Fruit fly (Drosophila melanogaster): ENCODE data around the gene CG33995.

CG33995 gene

dm6 chr2L:5072357-5072756 is 29.3 kb downstream of the CG33995 start:
- TF ChIP-seq Abd-B (GFP tag; optimal IDR thresholded peaks at IDR 0.05) = no peak
- no peak for TF ChIP-seq tai (GFP tag; optimal IDR thresholded peaks at IDR 0.05)
- TF ChIP-seq pan (optimal IDR thresholded peaks at IDR 0.05) = no peak
- TF ChIP-seq lola (GFP tag; optimal IDR thresholded peaks at IDR 0.05) = no peak
- no peak for TF ChIP-seq foxo (GFP tag; optimal IDR thresholded peaks at IDR 0.05)
- no peak for TF ChIP-seq sage (GFP tag; optimal IDR thresholded peaks at IDR 0.05)
- TF ChIP-seq h (GFP tag; optimal IDR thresholded peaks at IDR 0.05) = no peak
- no peak for TF ChIP-seq Sp1 (GFP tag; optimal IDR thresholded peaks at IDR 0.05)
- TF ChIP-seq psq (GFP tag; optimal IDR thresholded peaks at IDR 0.05) = no peak

dm6 chr2L:5079200-5079599 is 36.1 kb downstream of the CG33995 start:
- TF ChIP-seq N (GFP tag; optimal IDR thresholded peaks at IDR 0.05) (no peak), Hr83 (GFP tag; optimal IDR thresholded peaks at IDR 0.05; ENCODE audit: poor library complexity, severe bottlenecking) (no peak), jim (GFP tag; optimal IDR thresholded peaks at IDR 0.05) (no peak), br (GFP tag; optimal IDR thresholded peaks at IDR 0.05) (no peak), usp (GFP tag; optimal IDR thresholded peaks at IDR 0.05) (no peak), GATAd (GFP tag; optimal IDR thresholded peaks at IDR 0.05) (no peak), lola (GFP tag; optimal IDR thresholded peaks at IDR 0.05) (no peak), Abd-B (GFP tag; optimal IDR thresholded peaks at IDR 0.05) (no peak), sv (GFP tag; optimal IDR thresholded peaks at IDR 0.05) (no peak), fru (GFP tag; optimal IDR thresholded peaks at IDR 0.05) (no peak), woc (GFP tag; optimal IDR thresholded peaks at IDR 0.05) (no peak), foxo (GFP tag; optimal IDR thresholded peaks at IDR 0.05) (no peak), Jra (GFP tag; optimal IDR thresholded peaks at IDR 0.05) (no peak)

dm6 chr2L:5080225-5080867 is 37.3 kb downstream of the CG33995 start:
- TF ChIP-seq CG9705 (GFP tag; optimal IDR thresholded peaks at IDR 0.05) (no peak), woc (GFP tag; optimal IDR thresholded peaks at IDR 0.05) (no peak), sage (GFP tag; optimal IDR thresholded peaks at IDR 0.05) (no peak), ey (GFP tag; optimal IDR thresholded peaks at IDR 0.05) (no peak), fru (GFP tag; optimal IDR thresholded peaks at IDR 0.05) (no peak), dsf (GFP tag; optimal IDR thresholded peaks at IDR 0.05; ENCODE audit: borderline replicate concordance) (no peak), rgr (GFP tag; optimal IDR thresholded peaks at IDR 0.05) (no peak), Hnf4 (GFP tag; optimal IDR thresholded peaks at IDR 0.05) (no peak), N (GFP tag; optimal IDR thresholded peaks at IDR 0.05) (no peak), Hr83 (GFP tag; optimal IDR thresholded peaks at IDR 0.05; ENCODE audit: poor library complexity, severe bottlenecking) (no peak), CrebA (GFP tag; optimal IDR thresholded peaks at IDR 0.05; ENCODE audit: borderline replicate concordance) (no peak)

dm6 chr2L:5084586-5085257 is 41.7 kb downstream of the CG33995 start:
- peak; percentile 16 for TF ChIP-seq woc (GFP tag; optimal IDR thresholded peaks at IDR 0.05)
- TF ChIP-seq foxo (GFP tag; optimal IDR thresholded peaks at IDR 0.05) = peak in 1 of 2 experiments; percentile 56
- peak; percentile 51 for TF ChIP-seq h (GFP tag; optimal IDR thresholded peaks at IDR 0.05)
- TF ChIP-seq psq (GFP tag; optimal IDR thresholded peaks at IDR 0.05) = peak; percentile 28
- TF ChIP-seq br (GFP tag; optimal IDR thresholded peaks at IDR 0.05) = peak; percentile 64
- TF ChIP-seq fru (GFP tag; optimal IDR thresholded peaks at IDR 0.05) = peak; percentile 71
- peak; percentile 57 for TF ChIP-seq tai (GFP tag; optimal IDR thresholded peaks at IDR 0.05)
- TF ChIP-seq dsf (GFP tag; optimal IDR thresholded peaks at IDR 0.05; ENCODE audit: borderline replicate concordance) = peak; percentile 5
- no peak for TF ChIP-seq jim (GFP tag; optimal IDR thresholded peaks at IDR 0.05)
- TF ChIP-seq OdsH (GFP tag; optimal IDR thresholded peaks at IDR 0.05) = peak; percentile 63
- TF ChIP-seq rgr (GFP tag; optimal IDR thresholded peaks at IDR 0.05) = peak; percentile 25
- TF ChIP-seq Sp1 (GFP tag; optimal IDR thresholded peaks at IDR 0.05) = peak; percentile 30
- TF ChIP-seq Hr83 (GFP tag; optimal IDR thresholded peaks at IDR 0.05; ENCODE audit: poor library complexity, severe bottlenecking) = no peak
- no peak for TF ChIP-seq CG32264 (GFP tag; optimal IDR thresholded peaks at IDR 0.05)
- TF ChIP-seq usp (GFP tag; optimal IDR thresholded peaks at IDR 0.05) = no peak
- TF ChIP-seq Jra (GFP tag; optimal IDR thresholded peaks at IDR 0.05) = peak; percentile 48
- TF ChIP-seq HLH106 (tag; optimal IDR thresholded peaks at IDR 0.05) = peak; percentile 52
- peak; percentile 44 for TF ChIP-seq Hnf4 (GFP tag; optimal IDR thresholded peaks at IDR 0.05)
- TF ChIP-seq GATAd (GFP tag; optimal IDR thresholded peaks at IDR 0.05) = peak; percentile 6
- peak; percentile 78 for TF ChIP-seq ey (GFP tag; optimal IDR thresholded peaks at IDR 0.05)

- peak; percentile 29 for TF ChIP-seq fru (GFP tag; optimal IDR thresholded peaks at IDR 0.05)
- TF ChIP-seq foxo (GFP tag; optimal IDR thresholded peaks at IDR 0.05) = peak in 1 of 2 experiments; percentile 44
- peak; percentile 42 for TF ChIP-seq psq (GFP tag; optimal IDR thresholded peaks at IDR 0.05)
- no peak for TF ChIP-seq Mio (GFP tag; optimal IDR thresholded peaks at IDR 0.05)
- no peak for TF ChIP-seq tai (GFP tag; optimal IDR thresholded peaks at IDR 0.05)
- TF ChIP-seq Sp1 (GFP tag; optimal IDR thresholded peaks at IDR 0.05) = peak; percentile 10
- peak; percentile 39 for TF ChIP-seq Hnf4 (GFP tag; optimal IDR thresholded peaks at IDR 0.05)
- TF ChIP-seq rgr (GFP tag; optimal IDR thresholded peaks at IDR 0.05) = peak; percentile 32
- TF ChIP-seq HLH106 (tag; optimal IDR thresholded peaks at IDR 0.05) = peak; percentile 25
- TF ChIP-seq h (GFP tag; optimal IDR thresholded peaks at IDR 0.05) = peak; percentile 35
Observed at dm6 chr2L:5085561-5085960, 42.5 kb downstream of the CG33995 start.
